Worm (Caenorhabditis elegans): ENCODE results near the gene Y59C2A.2.
"Not testable (repeated sequence)": the region's sequence is repeated elsewhere in the genome, so short reads cannot be mapped to it uniquely, and the experiment has no call there.

Gene Y59C2A.2

DNA sequence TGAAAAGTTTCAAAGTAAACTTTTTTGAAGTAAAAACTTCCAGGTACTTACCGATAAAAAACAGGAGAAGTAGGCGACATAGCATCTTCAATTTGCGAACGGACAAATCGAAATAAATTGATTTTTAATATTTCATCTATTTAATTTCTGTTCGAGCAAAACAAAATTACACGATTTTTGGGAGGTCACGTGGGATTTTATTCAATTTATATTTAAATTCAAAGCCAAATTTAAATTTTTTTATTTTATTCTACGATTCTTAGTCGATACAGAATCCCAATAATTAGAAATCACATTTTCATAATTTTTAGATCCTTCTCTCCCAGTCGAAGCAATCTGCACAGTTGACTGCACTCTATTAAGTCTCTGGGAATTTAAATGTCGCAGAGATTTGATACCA is 33.9 kb downstream of the Y59C2A.2 start, which contains the start of gene C33C12.12:
Gene C33C12.12, minus strand, starts transcription at position 101 of the 400 bp plus-strand sequence.
- TF ChIP-seq Y22D7AL.16 (tag; optimal IDR thresholded peaks at IDR 0.05): no peak
- TF ChIP-seq hlh-30 (tag; optimal IDR thresholded peaks at IDR 0.05; ENCODE audit: insufficient read depth): no peak
- no peak for TF ChIP-seq ets-4 (tag; optimal IDR thresholded peaks at IDR 0.05)
- no peak for TF ChIP-seq hlh-13 (GFP tag; optimal IDR thresholded peaks at IDR 0.05)
- TF ChIP-seq ceh-9 (tag; optimal IDR thresholded peaks at IDR 0.05): no peak
- no peak for TF ChIP-seq ceh-34 (tag; optimal IDR thresholded peaks at IDR 0.05)
- TF ChIP-seq lin-11 (tag; optimal IDR thresholded peaks at IDR 0.05): no peak
- TF ChIP-seq ceh-31 (tag; optimal IDR thresholded peaks at IDR 0.05): no peak
- no peak for TF ChIP-seq fkh-6 (tag; optimal IDR thresholded peaks at IDR 0.05)
- TF ChIP-seq ahr-1 (tag; optimal IDR thresholded peaks at IDR 0.05): no peak
- no peak for TF ChIP-seq unc-55 (GFP tag; optimal IDR thresholded peaks at IDR 0.05)
- no peak for TF ChIP-seq sox-2 (GFP tag; IDR thresholded peaks at IDR 0.05)
- TF ChIP-seq elt-2 (tag; optimal IDR thresholded peaks at IDR 0.05): no peak
- no peak for TF ChIP-seq unc-86 (tag; optimal IDR thresholded peaks at IDR 0.05)

- TF ChIP-seq ceh-31 (tag; optimal IDR thresholded peaks at IDR 0.05) (no peak), sox-4 (tag; optimal IDR thresholded peaks at IDR 0.05) (no peak)
Observed at ce11 chrII:2168374-2168773, 35.6 kb downstream of the Y59C2A.2 start, which contains the start of gene fbxb-38. fbxb-38 (minus strand) TSS chrII:2168763.

DNA sequence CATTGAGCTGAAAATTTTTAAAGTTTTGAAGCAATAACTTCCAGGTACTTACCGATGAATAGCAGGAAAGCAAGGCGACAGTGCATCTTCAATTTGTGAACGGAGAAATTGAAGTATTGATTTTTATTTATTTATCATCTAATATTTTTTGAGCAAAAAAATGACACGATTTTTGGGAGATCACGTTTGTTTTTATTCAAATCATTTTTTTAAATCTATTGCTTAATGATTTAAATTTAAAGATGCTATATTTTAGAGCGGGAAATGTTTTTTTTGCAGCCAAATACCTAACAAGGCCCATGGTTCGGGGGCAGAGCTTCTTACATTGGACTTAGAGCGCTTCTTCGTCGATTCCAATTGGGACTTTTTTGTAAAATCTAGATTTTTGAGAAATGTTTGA is 37.6 kb downstream of the Y59C2A.2 start, which contains the start of gene C33C12.4:
Gene C33C12.4, minus strand, starts transcription at position 101 of the 400 bp plus-strand sequence.
- TF ChIP-seq lim-6 (tag; optimal IDR thresholded peaks at IDR 0.05) (no peak), dmd-4 (tag; optimal IDR thresholded peaks at IDR 0.05; ENCODE audit: borderline replicate concordance) (no peak), pqm-1 (tag; optimal IDR thresholded peaks at IDR 0.05) (no peak), unc-3 (GFP tag; conservative IDR thresholded peaks at IDR 0.05) (no peak), unc-3 (tag; optimal IDR thresholded peaks at IDR 0.05) (no peak), unc-86 (tag; optimal IDR thresholded peaks at IDR 0.05) (no peak), hlh-13 (GFP tag; optimal IDR thresholded peaks at IDR 0.05) (no peak), unc-55 (GFP tag; optimal IDR thresholded peaks at IDR 0.05) (no peak), hlh-30 (tag; optimal IDR thresholded peaks at IDR 0.05; ENCODE audit: insufficient read depth) (no peak), pax-1 (tag; optimal IDR thresholded peaks at IDR 0.05) (no peak), ceh-30 (tag; optimal IDR thresholded peaks at IDR 0.05) (no peak), tbx-7 (tag; optimal IDR thresholded peaks at IDR 0.05) (no peak), mec-3 (tag; optimal IDR thresholded peaks at IDR 0.05; ENCODE audit: borderline replicate concordance) (no peak), rnt-1 (tag; optimal IDR thresholded peaks at IDR 0.05) (no peak), tbx-2 (tag; optimal IDR thresholded peaks at IDR 0.05) (no peak), npax-4 (tag; optimal IDR thresholded peaks at IDR 0.05) (no peak), che-1 (tag; optimal IDR thresholded peaks at IDR 0.05) (no peak), F13H6.1 (tag; optimal IDR thresholded peaks at IDR 0.05) (no peak), C08G9.2 (tag; optimal IDR thresholded peaks at IDR 0.05) (no peak), ceh-48 (tag; optimal IDR thresholded peaks at IDR 0.05) (no peak)

- not testable (repeated sequence) for TF ChIP-seq C08G9.2 (tag; optimal IDR thresholded peaks at IDR 0.05); lin-11 (tag; optimal IDR thresholded peaks at IDR 0.05); ama-1 (optimal IDR thresholded peaks at IDR 0.05)
Observed at ce11 chrII:2163370-2163882, 40.5 kb downstream of the Y59C2A.2 start, which contains the start of gene C33C12.11. C33C12.11 (minus strand) TSS chrII:2163832.

ce11 chrII:2153708-2154107 is 50.2 kb downstream of the Y59C2A.2 start, which contains the start of gene math-18:
math-18 (plus strand) TSS chrII:2154008.
- not testable (repeated sequence) for TF ChIP-seq eyg-1 (tag; optimal IDR thresholded peaks at IDR 0.05); ama-1 (optimal IDR thresholded peaks at IDR 0.05); ceh-22 (tag; optimal IDR thresholded peaks at IDR 0.05)

All from whole organism, late embryonic.